Worm (Caenorhabditis elegans): Measurements from ENCODE around the gene C06E2.9.

C06E2.9 gene

DNA sequence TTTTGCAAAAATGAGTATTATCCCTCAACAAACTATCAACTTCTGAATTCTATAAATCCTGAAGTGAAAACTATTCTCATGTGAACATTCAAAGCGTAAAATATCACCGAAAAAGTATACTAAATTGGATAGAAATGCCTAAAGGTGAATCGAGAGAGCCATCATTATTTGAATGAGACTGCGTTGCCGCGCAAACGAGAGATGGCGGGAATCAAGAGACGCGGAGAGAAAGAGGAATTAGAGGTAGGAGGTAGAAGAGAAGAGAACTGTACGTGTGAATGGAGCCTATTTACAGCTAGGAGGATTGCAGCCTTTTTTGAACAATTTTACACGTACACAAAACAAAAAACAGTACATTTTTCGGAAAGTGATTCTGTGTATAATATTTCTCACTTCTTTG lies 1.5 kb upstream of the C06E2.9 start:
- TF ChIP-seq unc-62 (GFP tag; optimal IDR thresholded peaks at IDR 0.05), result no peak

ce11 chrX:8866563-8866962 lies 5.5 kb downstream of the C06E2.9 start, which contains the start of gene ins-9:
Gene ins-9, minus strand, starts transcription at chrX:8866663.
- TF ChIP-seq unc-62 (GFP tag; optimal IDR thresholded peaks at IDR 0.05), result no peak

DNA sequence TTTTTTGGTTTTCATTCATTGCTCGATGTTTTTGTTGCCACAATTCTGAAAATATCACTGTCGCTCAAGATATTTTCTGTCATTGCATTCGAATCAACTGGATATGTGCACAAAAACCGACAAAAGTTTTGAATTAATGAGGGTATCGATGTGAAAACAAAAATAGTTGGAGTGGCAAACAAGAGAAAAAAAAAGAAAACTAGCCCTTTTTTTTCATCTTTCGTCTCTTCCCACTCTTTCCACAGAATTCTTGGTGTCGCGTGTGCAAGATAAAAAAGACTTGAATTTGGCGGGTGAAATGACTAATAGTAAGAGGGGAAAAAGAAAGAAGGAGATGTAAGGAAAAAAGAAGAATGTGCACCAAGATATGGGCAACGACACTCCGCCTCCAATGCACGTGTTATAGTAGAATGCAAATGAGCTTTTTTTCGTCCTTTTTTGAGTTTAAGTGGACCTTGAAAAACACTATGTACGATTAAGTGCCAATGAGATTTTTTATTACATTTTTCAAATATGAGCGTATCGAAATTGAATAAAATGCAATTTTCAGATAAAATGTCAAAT lies 8.1 kb downstream of the C06E2.9 start, which contains the start of the genes ubc-22 and ubc-21:
TSS of gene ubc-22 (minus strand) at position 51 of the 564 bp plus-strand sequence.
TSS of gene ubc-21 (plus strand) at position 514 of the 564 bp plus-strand sequence.
- TF ChIP-seq unc-62 (GFP tag; optimal IDR thresholded peaks at IDR 0.05), result no peak

- TF ChIP-seq unc-62 (GFP tag; optimal IDR thresholded peaks at IDR 0.05), result no peak
Measured at ce11 chrX:8874748-8875147, 13.7 kb downstream of the C06E2.9 start, which contains the start of gene C06E2.1. Gene C06E2.1, minus strand, starts transcription at chrX:8874848.

- no peak for TF ChIP-seq unc-62 (GFP tag; optimal IDR thresholded peaks at IDR 0.05)
Measured at ce11 chrX:8875867-8876266, 14.8 kb downstream of the C06E2.9 start.

- TF ChIP-seq unc-62 (GFP tag; optimal IDR thresholded peaks at IDR 0.05), result no peak
Measured at ce11 chrX:8877162-8877561, 16.1 kb downstream of the C06E2.9 start.

DNA sequence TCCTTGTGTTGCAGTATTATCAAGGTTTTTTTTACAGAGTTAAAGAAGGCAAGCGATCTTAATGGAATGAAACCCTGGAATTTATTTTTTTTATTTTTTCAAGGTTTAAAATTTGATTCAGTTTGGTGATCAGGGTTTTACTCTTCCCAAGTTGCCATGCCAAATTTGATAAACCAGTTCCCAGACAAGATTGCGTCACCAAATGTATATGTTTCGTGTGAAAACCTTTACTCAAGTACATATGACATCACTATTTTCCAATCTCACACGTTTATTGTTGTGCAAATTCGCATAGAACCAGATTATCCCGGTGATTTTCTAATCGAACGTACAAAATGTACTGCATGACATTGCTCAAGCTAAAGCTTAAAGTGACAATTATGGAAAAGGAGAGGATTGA lies 17.7 kb downstream of the C06E2.9 start:
- no peak for TF ChIP-seq unc-62 (GFP tag; optimal IDR thresholded peaks at IDR 0.05)

ce11 chrX:8879349-8879748 lies 18.3 kb downstream of the C06E2.9 start, which contains the start of gene C06E2.2:
Gene C06E2.2, plus strand, starts transcription at chrX:8879649.
- TF ChIP-seq unc-62 (GFP tag; optimal IDR thresholded peaks at IDR 0.05), result no peak

DNA sequence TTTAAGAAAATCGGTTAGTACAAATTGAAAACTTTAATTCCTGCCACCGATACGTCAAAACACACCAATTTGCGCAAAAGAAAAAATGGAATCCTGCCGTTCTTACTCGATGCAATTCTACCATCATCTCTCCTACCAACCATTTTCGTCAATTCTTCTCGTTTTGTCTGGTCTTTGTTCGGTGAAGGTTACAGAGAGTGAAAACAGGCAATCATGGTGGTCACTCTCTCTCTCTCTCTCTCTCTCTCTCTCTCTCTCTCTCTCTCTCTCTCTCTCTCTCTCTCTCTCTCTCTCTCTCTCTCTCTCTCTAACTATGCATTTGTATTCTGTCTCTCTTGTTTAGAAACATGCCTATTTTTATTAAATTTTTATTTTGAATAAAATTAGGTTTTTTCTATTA lies 21.1 kb downstream of the C06E2.9 start:
- TF ChIP-seq unc-62 (GFP tag; optimal IDR thresholded peaks at IDR 0.05), result no peak

- TF ChIP-seq unc-62 (GFP tag; optimal IDR thresholded peaks at IDR 0.05), result no peak
Measured at ce11 chrX:8888835-8889234, 27.8 kb downstream of the C06E2.9 start.

DNA sequence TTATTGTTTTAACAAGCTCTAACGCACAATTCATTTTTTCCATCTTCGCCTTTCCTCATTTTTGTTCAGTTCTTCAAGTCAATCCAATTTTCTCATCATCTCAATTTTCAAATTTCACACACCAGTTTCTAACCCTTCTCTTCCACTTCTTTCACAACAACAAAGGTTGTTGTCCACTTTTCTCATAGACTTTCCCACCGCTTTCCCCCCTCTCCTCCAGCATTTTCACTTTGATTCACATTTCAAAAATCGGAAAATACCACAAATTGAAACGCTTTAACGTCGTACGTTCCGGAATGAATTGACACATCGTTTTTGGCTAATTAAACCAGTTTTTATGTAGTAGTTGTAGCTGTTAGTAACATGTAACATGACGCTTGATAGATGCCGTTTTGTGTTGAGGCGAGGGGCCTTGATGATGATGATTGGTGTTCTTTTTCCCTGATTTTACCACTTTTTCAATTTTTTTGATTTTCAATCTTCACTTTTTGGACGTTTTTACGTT lies 29.2 kb downstream of the C06E2.9 start:
- no peak for TF ChIP-seq unc-62 (GFP tag; optimal IDR thresholded peaks at IDR 0.05)

ce11 chrX:8891393-8891953 lies 30.4 kb downstream of the C06E2.9 start:
- no peak for TF ChIP-seq unc-62 (GFP tag; optimal IDR thresholded peaks at IDR 0.05)

- TF ChIP-seq unc-62 (GFP tag; optimal IDR thresholded peaks at IDR 0.05), result no peak
Measured at ce11 chrX:8892808-8893207, 31.8 kb downstream of the C06E2.9 start, which contains the start of gene C13E3.1. Gene C13E3.1, plus strand, starts transcription at chrX:8893108.

ce11 chrX:8902920-8903319 lies 41.9 kb downstream of the C06E2.9 start:
- no peak for TF ChIP-seq unc-62 (GFP tag; optimal IDR thresholded peaks at IDR 0.05)

- TF ChIP-seq unc-62 (GFP tag; optimal IDR thresholded peaks at IDR 0.05), result no peak
Measured at ce11 chrX:8905089-8905488, 44.0 kb downstream of the C06E2.9 start, which contains the start of gene ensh-1. Gene ensh-1, plus strand, starts transcription at chrX:8905389.

DNA sequence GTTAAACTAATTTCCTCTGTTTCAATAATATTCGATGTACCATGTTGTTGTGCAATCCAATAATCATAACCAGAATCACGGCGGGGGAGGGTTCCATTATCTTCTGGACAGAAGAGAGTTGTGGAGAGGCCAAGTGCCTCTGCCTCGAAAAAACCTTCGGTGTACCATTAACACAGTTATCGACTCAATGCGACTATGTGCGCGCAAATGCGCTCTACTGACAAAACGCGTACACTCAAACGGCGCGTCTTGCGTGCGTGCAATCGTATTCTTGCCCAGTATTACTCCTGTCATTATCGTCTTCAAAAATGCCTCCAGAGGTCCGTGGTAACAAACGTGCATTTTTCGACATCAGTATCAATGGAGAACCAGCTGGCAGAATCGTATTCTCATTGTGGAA lies 50.0 kb downstream of the C06E2.9 start, which contains the start of gene cyn-8:
TSS of gene cyn-8 (plus strand) at position 217 of the 400 bp plus-strand sequence.
- no peak for TF ChIP-seq unc-62 (GFP tag; optimal IDR thresholded peaks at IDR 0.05)
